Worm (Caenorhabditis elegans) whole organism, L3 larva: ENCODE data around the gene aaim-1.

ENCODE experiments used
- R02D3.7 ChIP-seq: fragments of 150-350 bp; optimal IDR thresholded peaks from 2 replicates; lab custom pipeline; 2014; ENCODE audit warnings: missing biosample characterization, missing genetic modification characterization
- ZK546.5 ChIP-seq: sonication (generic microtip); optimal IDR thresholded peaks from 2 replicates; lab custom pipeline; 2017; ENCODE audit warnings: missing biosample characterization, missing genetic modification characterization
- ceh-16 ChIP-seq: sonication (generic microtip); optimal IDR thresholded peaks from 2 replicates; lab custom pipeline; 2017; ENCODE audit warnings: missing biosample characterization, missing genetic modification characterization
- ceh-28 ChIP-seq: fragments of 150-350 bp; optimal IDR thresholded peaks from 2 replicates; lab custom pipeline; 2014; ENCODE audit warnings: missing biosample characterization, missing genetic modification reagents, missing genetic modification characterization
- ceh-82 ChIP-seq: fragments of 150-350 bp; optimal IDR thresholded peaks from 2 replicates; lab custom pipeline; 2014; ENCODE audit warnings: missing biosample characterization, missing genetic modification characterization
- egl-5 ChIP-seq: fragments of 150-350 bp; optimal IDR thresholded peaks from 2 replicates; lab custom pipeline; 2017; ENCODE audit warnings: missing biosample characterization, missing genetic modification reagents, missing genetic modification characterization, inconsistent platforms
- elt-1 ChIP-seq: fragments of 150-350 bp; optimal IDR thresholded peaks from 2 replicates; lab custom pipeline; 2014; ENCODE audit warnings: missing biosample characterization, missing genetic modification characterization
- elt-2 ChIP-seq: sonication (generic microtip); optimal IDR thresholded peaks from 2 replicates; lab custom pipeline; 2016; ENCODE audit warnings: missing genetic modification reagents, mild to moderate bottlenecking, missing genetic modification characterization, missing compliant biosample characterization
- elt-3 ChIP-seq, 3 experiments: fragments of 150-350 bp in 1 of 3; sonication (generic microtip) in 2 of 3; optimal IDR thresholded peaks; 2 replicates in 2 of 3; 4 replicates in 1 of 3; lab custom pipeline; 2014 to 2017; ENCODE audit warnings: missing biosample characterization in 3 of 3, missing genetic modification characterization in 3 of 3
- eor-1 ChIP-seq, 2 experiments: fragments of 150-350 bp; optimal IDR thresholded peaks; 2 replicates each; lab custom pipeline; 2014 to 2018; ENCODE audit warnings: missing biosample characterization in 2 of 2, missing genetic modification characterization in 2 of 2
- fkh-10 ChIP-seq: sonication (generic microtip); optimal IDR thresholded peaks from 2 replicates; lab custom pipeline; 2017; ENCODE audit warnings: missing biosample characterization, missing genetic modification reagents, missing genetic modification characterization
- fkh-2 ChIP-seq: fragments of 150-350 bp; optimal IDR thresholded peaks from 2 replicates; lab custom pipeline; 2014; ENCODE audit warnings: missing biosample characterization, missing genetic modification reagents, missing genetic modification characterization
- fos-1 ChIP-seq: fragments of 150-350 bp; optimal IDR thresholded peaks from 2 replicates; lab custom pipeline; 2014; ENCODE audit warnings: missing biosample characterization, missing genetic modification characterization
- hmg-11 ChIP-seq: sonication (generic microtip); optimal IDR thresholded peaks from 2 replicates; lab custom pipeline; 2016; ENCODE audit warnings: missing genetic modification characterization, missing compliant biosample characterization
- jun-1 ChIP-seq: fragments of 150-350 bp; optimal IDR thresholded peaks from 2 replicates; lab custom pipeline; 2014; ENCODE audit warnings: missing biosample characterization, missing genetic modification reagents, missing genetic modification characterization
- lin-15B ChIP-seq: fragments of 150-350 bp; optimal IDR thresholded peaks from 2 replicates; lab custom pipeline; 2014; ENCODE audit warnings: missing biosample characterization, missing genetic modification characterization
- lin-39 ChIP-seq: fragments of 150-350 bp; optimal IDR thresholded peaks from 2 replicates; lab custom pipeline; 2018; ENCODE audit warnings: missing biosample characterization, missing genetic modification reagents, missing genetic modification characterization
- mml-1 ChIP-seq: fragments of 150-350 bp; sonication (generic microtip); optimal IDR thresholded peaks from 3 replicates; lab custom pipeline; 2014; ENCODE audit warnings: missing biosample characterization, missing genetic modification characterization
- nfya-1 ChIP-seq: sonication (generic microtip); optimal IDR thresholded peaks from 2 replicates; lab custom pipeline; 2017; ENCODE audit warnings: missing genetic modification characterization, mild to moderate bottlenecking, missing compliant biosample characterization, antibody characterized with exemption, moderate library complexity; ENCODE audit not compliant: insufficient read depth
- nhr-23 ChIP-seq: fragments of 150-350 bp; optimal IDR thresholded peaks from 2 replicates; lab custom pipeline; 2014; ENCODE audit warnings: missing biosample characterization, missing genetic modification reagents, missing genetic modification characterization
- nhr-237 ChIP-seq: fragments of 150-350 bp; optimal IDR thresholded peaks from 2 replicates; lab custom pipeline; 2014; ENCODE audit warnings: missing biosample characterization, missing genetic modification characterization
- nhr-25 ChIP-seq: sonication (generic microtip); optimal IDR thresholded peaks from 2 replicates; lab custom pipeline; 2017; ENCODE audit warnings: missing biosample characterization, missing genetic modification characterization
- nhr-28 ChIP-seq: fragments of 150-350 bp; optimal IDR thresholded peaks from 2 replicates; lab custom pipeline; 2014; ENCODE audit warnings: missing biosample characterization, missing genetic modification characterization
- nhr-76 ChIP-seq: fragments of 150-350 bp; sonication (generic microtip); optimal IDR thresholded peaks from 5 replicates; lab custom pipeline; 2014; ENCODE audit warnings: missing biosample characterization, missing genetic modification characterization
- nhr-77 ChIP-seq: fragments of 150-350 bp; optimal IDR thresholded peaks from 2 replicates; lab custom pipeline; 2014; ENCODE audit warnings: missing biosample characterization, missing genetic modification characterization
- pha-4 ChIP-seq: fragments of 150-350 bp; optimal IDR thresholded peaks from 2 replicates; lab custom pipeline; 2014; ENCODE audit warnings: missing biosample characterization, missing genetic modification reagents, missing genetic modification characterization
- skn-1 ChIP-seq: fragments of 150-350 bp; optimal IDR thresholded peaks from 2 replicates; lab custom pipeline; 2014; ENCODE audit warnings: missing biosample characterization, missing genetic modification characterization
- snpc-4 ChIP-seq: fragments of 150-350 bp; optimal IDR thresholded peaks from 2 replicates; lab custom pipeline; 2014; ENCODE audit warnings: missing biosample characterization, missing genetic modification characterization
- tbx-2 ChIP-seq: sonication (generic microtip); optimal IDR thresholded peaks from 2 replicates; lab custom pipeline; 2016; ENCODE audit warnings: mild to moderate bottlenecking, missing genetic modification characterization, missing compliant biosample characterization
- zag-1 ChIP-seq: fragments of 150-350 bp; optimal IDR thresholded peaks from 2 replicates; lab custom pipeline; 2014; ENCODE audit warnings: missing biosample characterization, missing genetic modification characterization

The aaim-1 gene

DNA sequence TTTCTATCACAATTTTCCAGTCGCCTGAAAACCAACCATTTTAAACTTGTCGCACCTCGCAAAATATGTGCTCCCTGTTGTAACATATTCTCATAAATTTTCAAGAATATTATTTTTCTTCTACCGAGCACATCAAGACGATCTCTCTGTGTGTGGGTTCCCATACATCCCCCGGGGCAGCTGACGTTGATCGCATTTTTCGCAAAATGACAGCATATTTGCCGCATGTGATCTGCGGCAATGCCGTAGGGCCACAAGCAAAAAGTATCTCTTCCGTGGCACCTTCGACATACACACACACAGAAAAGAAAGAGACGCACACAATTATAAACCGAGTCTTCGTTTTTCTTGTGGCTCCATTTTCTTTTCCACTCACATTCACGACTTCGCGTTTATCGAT is 29.4 kb upstream of the aaim-1 start:
- peak; percentile 29 for TF ChIP-seq nfya-1 (tag; lab: Kevin White, UChicago)
- no peak for TF ChIP-seq mml-1 (tag; lab: Kevin White, UChicago)
- no peak for TF ChIP-seq ceh-28 (tag; lab: Kevin White, UChicago)
- no peak for TF ChIP-seq nhr-76 (tag; lab: Kevin White, UChicago)
- TF ChIP-seq jun-1 (tag; lab: Kevin White, UChicago), result no peak
- TF ChIP-seq ZK546.5, result no peak
- peak; percentile 23 for TF ChIP-seq lin-39 (tag; lab: Kevin White, UChicago)
- no peak for TF ChIP-seq fkh-2 (tag; lab: Kevin White, UChicago)
- TF ChIP-seq egl-5 (tag; lab: Kevin White, UChicago), result peak; percentile 24
- no peak for TF ChIP-seq nhr-23 (tag; lab: Kevin White, UChicago)

DNA sequence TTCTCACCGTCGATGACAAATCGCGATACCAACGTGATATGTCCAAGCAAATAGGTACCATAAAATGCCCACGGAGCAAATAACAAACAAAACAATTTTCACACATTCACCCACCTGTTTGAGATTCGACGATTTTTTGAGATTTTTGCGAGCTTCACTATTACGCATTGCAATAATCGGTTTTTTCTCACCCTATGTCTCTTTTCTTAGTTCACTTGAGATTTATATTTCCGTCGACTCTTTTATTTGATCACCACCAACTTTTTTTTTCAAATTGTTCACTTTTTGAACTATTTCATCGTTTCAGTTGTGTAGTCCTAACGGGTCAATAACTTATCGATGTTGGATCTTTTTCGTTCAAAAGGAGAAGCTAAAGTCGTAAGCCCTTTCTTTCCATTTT is 26.3 kb upstream of the aaim-1 start, which contains the start of gene fbxl-4:
Gene fbxl-4 (plus strand): TSS at position 301 of the 400 bp plus-strand sequence.
- TF ChIP-seq egl-5 (tag; lab: Kevin White, UChicago) (no peak), zag-1 (tag; lab: Kevin White, UChicago) (no peak), ceh-16 (no peak), nhr-77 (tag; lab: Kevin White, UChicago) (no peak), elt-3 (tag; optimal IDR thresholded peaks at IDR 0.05; lab: Kevin White, UChicago) (no peak), lin-39 (tag; lab: Kevin White, UChicago) (no peak), snpc-4 (no peak), fkh-10 (GFP tag; lab: Kevin White, UChicago) (no peak), nhr-237 (tag; lab: Kevin White, UChicago) (no peak), skn-1 (no peak)

- TF ChIP-seq tbx-2 (tag; lab: Kevin White, UChicago) (no peak), ceh-16 (no peak), elt-1 (tag; lab: Kevin White, UChicago) (no peak), hmg-11 (tag; lab: Kevin White, UChicago) (no peak), pha-4 (tag; lab: Kevin White, UChicago) (no peak), R02D3.7 (no peak), fos-1 (tag; lab: Kevin White, UChicago) (no peak), eor-1 (tag; optimal IDR thresholded peaks at IDR 0.05; lab: Kevin White, UChicago) (no peak), snpc-4 (no peak), skn-1 (no peak), nhr-28 (tag; lab: Kevin White, UChicago) (no peak), elt-3 (tag; optimal IDR thresholded peaks at IDR 0.05; lab: Kevin White, UChicago) (no peak), lin-15B (tag; lab: Kevin White, UChicago) (no peak), ceh-28 (tag; lab: Kevin White, UChicago) (no peak), ZK546.5 (no peak)
Observed at ce11 chrX:6583385-6583784, 21.2 kb upstream of the aaim-1 start.

- TF ChIP-seq nhr-76 (tag; lab: Kevin White, UChicago) (no peak), nhr-237 (tag; lab: Kevin White, UChicago) (no peak), egl-5 (tag; lab: Kevin White, UChicago) (no peak), nhr-28 (tag; lab: Kevin White, UChicago) (no peak), lin-39 (tag; lab: Kevin White, UChicago) (peak; percentile 31), jun-1 (tag; lab: Kevin White, UChicago) (no peak), ceh-82 (tag; lab: Kevin White, UChicago) (no peak)
- TF ChIP-seq, all 47 proteins: peak for 1
Observed at ce11 chrX:6575992-6576391, 13.8 kb upstream of the aaim-1 start.

DNA sequence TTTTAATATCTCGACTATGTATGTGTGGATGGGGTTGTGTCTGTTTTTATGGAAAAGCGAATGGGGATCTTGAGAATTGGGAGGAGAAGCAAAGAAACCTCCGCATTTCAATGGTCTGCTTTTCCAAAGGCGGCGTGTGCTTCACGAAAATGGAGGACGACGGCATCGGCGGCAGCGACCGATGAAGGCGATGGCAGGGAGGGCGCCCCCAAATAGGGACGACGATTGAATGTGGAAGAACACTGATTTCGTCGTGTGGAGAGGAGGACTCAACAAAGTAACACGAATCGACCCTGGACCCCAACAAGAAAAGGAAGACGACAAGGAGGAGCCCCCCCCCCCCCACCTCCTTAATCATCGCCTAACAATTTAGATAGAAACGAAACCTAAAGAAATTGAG is 10.8 kb upstream of the aaim-1 start:
- no peak for TF ChIP-seq nhr-25

- TF ChIP-seq nhr-28 (tag; lab: Kevin White, UChicago) (no peak), elt-2 (tag; lab: Kevin White, UChicago) (no peak), ceh-28 (tag; lab: Kevin White, UChicago) (no peak), egl-5 (tag; lab: Kevin White, UChicago) (no peak), mml-1 (tag; lab: Kevin White, UChicago) (no peak)
Observed at ce11 chrX:6569624-6570023, 7.4 kb upstream of the aaim-1 start, which contains the start of gene dop-3. Gene dop-3, minus strand, starts transcription at chrX:6569724.
